Fruit fly (Drosophila melanogaster) whole organism, embryonic: ENCODE measurements around the gene Btnd.
A peak's percentile ranks its signal among the peaks of the same experiment; 100 is the strongest.

Experiments
- Ada2b ChIP-seq: fragments of 200-800 bp; sonication (Bioruptor generic); IDR thresholded peaks from 2 replicates; pipeline ENCODE4 v1.3.6; 2022; ENCODE audit warnings: missing biosample characterization, missing genetic modification characterization
- Adf1 ChIP-seq: fragments of 200-800 bp; sonication (Bioruptor generic); IDR thresholded peaks from 2 replicates; pipeline ENCODE4 v1.3.6; 2022; ENCODE audit warnings: missing biosample characterization, missing genetic modification characterization
- B-H1 ChIP-seq: fragments of 200-800 bp; sonication (Bioruptor generic); IDR thresholded peaks from 3 replicates; pipeline ENCODE4 v1.3.6; 2022; ENCODE audit warnings: missing biosample characterization, missing genetic modification characterization
- Bteb2 ChIP-seq: fragments of 200-800 bp; sonication (Bioruptor generic); optimal IDR thresholded peaks from 2 replicates; lab custom pipeline; 2016; ENCODE audit warnings: missing biosample characterization, missing genetic modification characterization
- CG10543 ChIP-seq: fragments of 200-800 bp; sonication (Bioruptor generic); optimal IDR thresholded peaks from 3 replicates; lab custom pipeline; 2017; ENCODE audit warnings: missing biosample characterization, mild to moderate bottlenecking, missing genetic modification characterization, moderate library complexity
- CG10654 ChIP-seq: fragments of 200-800 bp; sonication (Bioruptor generic); optimal IDR thresholded peaks from 2 replicates; lab custom pipeline; 2016; ENCODE audit warnings: missing biosample characterization, missing genetic modification characterization
- CG10959 ChIP-seq: fragments of 200-800 bp; sonication (Bioruptor generic); IDR thresholded peaks from 2 replicates; pipeline ENCODE4 v1.3.6; 2022; ENCODE audit warnings: missing biosample characterization, missing genetic modification characterization
- CG10979 ChIP-seq: fragments of 200-800 bp; sonication (Bioruptor generic); optimal IDR thresholded peaks from 2 replicates; lab custom pipeline; 2018; ENCODE audit warnings: missing biosample characterization, mild to moderate bottlenecking, missing genetic modification characterization, moderate library complexity
- CG12155 ChIP-seq: fragments of 200-800 bp; sonication (Bioruptor generic); optimal IDR thresholded peaks from 3 replicates; lab custom pipeline; 2016; ENCODE audit warnings: missing biosample characterization, missing genetic modification characterization
- CG12769 ChIP-seq: fragments of 200-800 bp; sonication (Bioruptor generic); optimal IDR thresholded peaks from 2 replicates; lab custom pipeline; 2019; ENCODE audit warnings: missing biosample characterization, mild to moderate bottlenecking, missing genetic modification characterization, moderate library complexity
- CG14014 ChIP-seq: fragments of 200-800 bp; sonication (Bioruptor generic); IDR thresholded peaks from 2 replicates; pipeline ENCODE4 v1.3.6; 2022; ENCODE audit warnings: missing biosample characterization, missing genetic modification characterization
- CG17568 ChIP-seq: fragments of 200-800 bp; sonication (Bioruptor generic); optimal IDR thresholded peaks from 2 replicates; lab custom pipeline; 2018; ENCODE audit warnings: missing biosample characterization, mild to moderate bottlenecking, missing genetic modification characterization, moderate library complexity
- CG17829 ChIP-seq: fragments of 200-800 bp; optimal IDR thresholded peaks from 2 replicates; lab custom pipeline; 2019; ENCODE audit warnings: missing biosample characterization, mild to moderate bottlenecking, missing genetic modification characterization, moderate library complexity
- CG18011 ChIP-seq: fragments of 200-800 bp; sonication (Bioruptor generic); optimal IDR thresholded peaks from 2 replicates; lab custom pipeline; 2017; ENCODE audit warnings: missing biosample characterization, missing genetic modification characterization, mild to moderate bottlenecking, moderate library complexity, missing genotype
- CG1832 ChIP-seq: fragments of 200-800 bp; sonication (Bioruptor generic); optimal IDR thresholded peaks from 2 replicates; lab custom pipeline; 2017; ENCODE audit warnings: missing biosample characterization, mild to moderate bottlenecking, missing genetic modification characterization, inconsistent platforms
- CG18619 ChIP-seq: fragments of 200-800 bp; sonication (Bioruptor generic); optimal IDR thresholded peaks from 3 replicates; lab custom pipeline; 2017; ENCODE audit warnings: missing biosample characterization, mild to moderate bottlenecking, missing genetic modification characterization
- CG3726 ChIP-seq: fragments of 200-800 bp; sonication (Bioruptor generic); IDR thresholded peaks from 3 replicates; pipeline ENCODE4, ENCODE4 v1.3.6; 2022; ENCODE audit warnings: missing biosample characterization, missing genetic modification characterization
- CG6813 ChIP-seq: fragments of 200-800 bp; sonication (Bioruptor generic); optimal IDR thresholded peaks from 2 replicates; lab custom pipeline; 2017; ENCODE audit warnings: missing biosample characterization, missing genetic modification characterization, mild to moderate bottlenecking, moderate library complexity, missing genetic modification reagents
- CG7372 ChIP-seq: fragments of 200-800 bp; sonication (Bioruptor generic); IDR thresholded peaks from 2 replicates; pipeline ENCODE4 v1.3.6; 2022; ENCODE audit warnings: missing biosample characterization, missing genetic modification characterization
- CG7963 ChIP-seq: fragments of 200-800 bp; sonication (Bioruptor generic); IDR thresholded peaks from 3 replicates; pipeline ENCODE4 v1.3.6; 2022; ENCODE audit warnings: missing biosample characterization, missing genetic modification characterization; ENCODE audit not compliant: partially characterized antibody
- CG9727 ChIP-seq: fragments of 200-800 bp; sonication (Bioruptor generic); optimal IDR thresholded peaks from 3 replicates; lab custom pipeline; 2017; ENCODE audit warnings: missing biosample characterization, mild to moderate bottlenecking, missing genetic modification characterization
- Dad ChIP-seq: fragments of 200-800 bp; sonication (Bioruptor generic); optimal IDR thresholded peaks from 3 replicates; lab custom pipeline; 2016; ENCODE audit warnings: missing biosample characterization, missing genetic modification characterization
- Dll ChIP-seq: fragments of 200-800 bp; sonication (Bioruptor generic); IDR thresholded peaks from 4 replicates; pipeline ENCODE4 v1.3.6; 2022; ENCODE audit warnings: missing biosample characterization, missing genetic modification characterization; ENCODE audit not compliant: partially characterized antibody
- HmgZ ChIP-seq: fragments of 200-800 bp; sonication (Bioruptor generic); optimal IDR thresholded peaks from 2 replicates; lab custom pipeline; 2018; ENCODE audit warnings: missing biosample characterization, mild to moderate bottlenecking, missing genetic modification characterization
- Lim3 ChIP-seq: fragments of 200-800 bp; sonication (Bioruptor generic); IDR thresholded peaks from 2 replicates; pipeline ENCODE4 v1.3.6; 2022; ENCODE audit warnings: missing biosample characterization, missing genetic modification characterization
- Mes4 ChIP-seq: fragments of 200-800 bp; sonication (Bioruptor generic); optimal IDR thresholded peaks from 2 replicates; lab custom pipeline; 2016; ENCODE audit warnings: missing biosample characterization, missing genetic modification characterization
- Trl ChIP-seq, 3 experiments: fragments of >200 bp in 2 of 3; fragments of 200-800 bp in 1 of 3; sonication (Bioruptor generic) in 1 of 3; optimal IDR thresholded peaks; 2 replicates in 1 of 3; 3 replicates in 2 of 3; lab custom pipeline; 2016 to 2017; ENCODE audit warnings: missing biosample characterization in 1 of 3, missing genetic modification characterization in 1 of 3
- ap ChIP-seq: fragments of 200-800 bp; sonication (Bioruptor generic); IDR thresholded peaks from 2 replicates; pipeline ENCODE4 v1.3.6; 2022; ENCODE audit warnings: missing biosample characterization, missing genetic modification characterization
- bab2 ChIP-seq: fragments of 200-800 bp; sonication (Bioruptor generic); optimal IDR thresholded peaks from 2 replicates; lab custom pipeline; 2016; ENCODE audit warnings: missing biosample characterization, missing genetic modification characterization
- bcd ChIP-seq: fragments of 200-800 bp; sonication (Bioruptor generic); optimal IDR thresholded peaks from 2 replicates; lab custom pipeline; 2017; ENCODE audit warnings: missing biosample characterization, mild to moderate bottlenecking, missing genetic modification characterization
- cwo ChIP-seq: fragments of 200-800 bp; sonication (Bioruptor generic); optimal IDR thresholded peaks from 3 replicates; lab custom pipeline; 2017; ENCODE audit warnings: missing biosample characterization, missing genetic modification characterization, mild to moderate bottlenecking, moderate library complexity, missing genetic modification reagents
- dan ChIP-seq: fragments of 200-800 bp; sonication (Bioruptor generic); IDR thresholded peaks from 2 replicates; pipeline ENCODE4 v1.3.6; 2022; ENCODE audit warnings: missing biosample characterization, missing genetic modification characterization
- dmrt11E ChIP-seq: fragments of 200-800 bp; sonication (Bioruptor generic); optimal IDR thresholded peaks from 3 replicates; lab custom pipeline; 2018; ENCODE audit warnings: missing biosample characterization, mild to moderate bottlenecking, missing genetic modification characterization, moderate library complexity
- ham ChIP-seq: fragments of 200-800 bp; sonication (Bioruptor generic); IDR thresholded peaks from 2 replicates; pipeline ENCODE4 v1.3.6; 2022; ENCODE audit warnings: missing biosample characterization, missing genetic modification characterization
- lbe ChIP-seq: fragments of 200-800 bp; sonication (Bioruptor generic); optimal IDR thresholded peaks from 2 replicates; lab custom pipeline; 2016; ENCODE audit warnings: missing biosample characterization, mild to moderate bottlenecking, missing genetic modification characterization
- nau ChIP-seq: fragments of 200-800 bp; sonication (Bioruptor generic); optimal IDR thresholded peaks from 3 replicates; lab custom pipeline; 2017; ENCODE audit warnings: missing biosample characterization, mild to moderate bottlenecking, missing genetic modification characterization, missing genetic modification reagents
- nerfin-1 ChIP-seq: fragments of 200-800 bp; sonication (Bioruptor generic); optimal IDR thresholded peaks from 3 replicates; lab custom pipeline; 2019; ENCODE audit warnings: missing biosample characterization, mild to moderate bottlenecking, missing genetic modification characterization, moderate library complexity
- pb ChIP-seq: fragments of 200-800 bp; sonication (Bioruptor generic); optimal IDR thresholded peaks from 3 replicates; lab custom pipeline; 2016; ENCODE audit warnings: missing biosample characterization, missing genetic modification characterization
- pros ChIP-seq: fragments of 200-800 bp; sonication (Bioruptor generic); optimal IDR thresholded peaks from 3 replicates; lab custom pipeline; 2019; ENCODE audit warnings: missing biosample characterization, mild to moderate bottlenecking, missing genetic modification characterization, moderate library complexity
- pum ChIP-seq: fragments of 200-800 bp; sonication (Bioruptor generic); optimal IDR thresholded peaks from 2 replicates; lab custom pipeline; 2016; ENCODE audit warnings: missing biosample characterization, missing genetic modification characterization
- run ChIP-seq: fragments of 200-800 bp; sonication (Bioruptor generic); optimal IDR thresholded peaks from 3 replicates; lab custom pipeline; 2018; ENCODE audit warnings: missing biosample characterization, mild to moderate bottlenecking, missing genetic modification characterization
- sc ChIP-seq, 3 experiments: fragments of >200 bp in 2 of 3; fragments of 200-800 bp in 1 of 3; sonication (Bioruptor generic) in 1 of 3; optimal IDR thresholded peaks; 2 replicates in 2 of 3; 3 replicates in 1 of 3; lab custom pipeline; 2017; ENCODE audit warnings: mild to moderate bottlenecking in 1 of 3, missing biosample characterization in 1 of 3, missing genetic modification characterization in 1 of 3, missing genetic modification reagents in 1 of 3
- sim ChIP-seq: fragments of 200-800 bp; sonication (Bioruptor generic); IDR thresholded peaks from 2 replicates; pipeline ENCODE4 v1.3.6; 2022; ENCODE audit warnings: missing biosample characterization, missing genetic modification characterization
- ssp ChIP-seq: fragments of 200-800 bp; sonication (Bioruptor generic); IDR thresholded peaks from 2 replicates; pipeline ENCODE4 v1.3.6; 2022; ENCODE audit warnings: missing biosample characterization, missing genetic modification characterization
- vfl ChIP-seq: fragments of 200-800 bp; sonication (Bioruptor generic); optimal IDR thresholded peaks from 2 replicates; lab custom pipeline; 2016; ENCODE audit warnings: missing biosample characterization, missing genetic modification characterization
- wek ChIP-seq: fragments of 200-800 bp; sonication (Bioruptor generic); optimal IDR thresholded peaks from 3 replicates; lab custom pipeline; 2018; ENCODE audit warnings: missing biosample characterization, mild to moderate bottlenecking, missing genetic modification characterization, moderate library complexity
- zfh2 ChIP-seq: fragments of 200-800 bp; sonication (Bioruptor generic); optimal IDR thresholded peaks from 2 replicates; lab custom pipeline; 2016; ENCODE audit warnings: missing biosample characterization, missing genetic modification characterization

Btnd gene

DNA sequence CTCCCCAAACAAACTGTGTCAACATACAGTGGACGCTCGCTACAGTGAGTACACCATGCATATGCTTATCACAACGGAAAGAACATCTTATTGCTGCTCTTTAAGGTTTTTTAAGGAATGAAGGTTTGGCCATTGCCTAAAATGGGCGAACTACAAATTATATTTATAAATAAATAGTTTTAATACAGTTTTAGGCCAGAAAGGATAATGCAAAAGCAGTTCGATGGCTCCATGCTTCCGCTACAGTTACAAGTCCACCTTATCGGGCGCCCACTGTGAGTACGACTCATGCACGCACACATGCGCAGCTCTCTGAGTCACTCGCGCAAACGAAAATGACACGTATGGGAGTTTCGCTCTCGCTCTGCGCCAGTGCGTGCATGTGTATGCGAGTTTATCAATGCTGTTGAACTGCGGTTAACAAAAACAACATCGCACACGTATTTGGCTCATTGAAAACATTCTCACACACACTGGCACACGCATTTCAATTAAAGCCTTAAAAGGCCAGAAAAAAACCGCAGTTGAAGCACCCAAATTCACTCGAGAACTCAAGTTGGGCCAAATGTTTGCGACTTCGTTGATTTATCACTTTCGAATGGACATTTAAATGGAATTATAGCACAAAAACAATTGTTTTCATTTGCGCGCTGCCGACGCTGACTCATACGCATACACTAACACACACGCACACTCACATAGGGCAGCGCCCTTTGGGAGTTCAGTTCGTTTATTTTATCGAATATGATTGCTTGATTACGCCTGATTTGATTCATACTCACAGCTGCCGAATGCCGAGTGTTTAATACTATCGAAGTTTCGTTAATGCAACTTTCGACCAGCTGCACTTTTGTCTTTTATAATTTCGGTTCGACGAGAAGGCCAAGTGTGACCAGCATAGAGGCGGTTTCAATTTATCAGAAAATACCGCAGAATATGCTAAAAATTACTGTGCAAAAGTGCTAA lies 5.4 kb upstream of the Btnd start, which contains the start of gene sqh (continued):
- TF ChIP-seq CG1832 = no peak
- TF ChIP-seq ap = peak; percentile 78
- TF ChIP-seq CG3726 (GFP tag; lab: Robert Waterston, UW) = peak; percentile 82
- peak; percentile 47 for TF ChIP-seq run (tag; lab: Kevin White, UChicago)
- TF ChIP-seq CG14014 (GFP tag; lab: Robert Waterston, UW) = peak; percentile 88
- TF ChIP-seq Ada2b (GFP tag; lab: Robert Waterston, UW) = peak; percentile 87
- TF ChIP-seq CG10959 (GFP tag; lab: Robert Waterston, UW) = peak; percentile 66
- no peak for TF ChIP-seq CG7963 (GFP tag; lab: Robert Waterston, UW)
- TF ChIP-seq CG10979 (tag; lab: Kevin White, UChicago) = peak; percentile 78
- TF ChIP-seq Lim3 (GFP tag; lab: Robert Waterston, UW) = peak; percentile 84
- peak; percentile 80 for TF ChIP-seq nerfin-1 (tag; lab: Kevin White, UChicago)
- peak; percentile 75 for TF ChIP-seq lbe (GFP tag; lab: Kevin White, UChicago)
- TF ChIP-seq sim = 0 out of 2 replicates have a peak, but pooled peaks have one; percentile 37
- peak; percentile 84 for TF ChIP-seq dmrt11E (tag; lab: Kevin White, UChicago)
- TF ChIP-seq CG18011 (GFP tag; lab: Kevin White, UChicago) = peak; percentile 73
- peak; percentile 35 for TF ChIP-seq pum (GFP tag; lab: Kevin White, UChicago)
- TF ChIP-seq CG17568 (GFP tag; lab: Kevin White, UChicago) = no peak
- TF ChIP-seq CG17829 (tag; lab: Kevin White, UChicago) = peak; percentile 83
- TF ChIP-seq CG7372 (GFP tag; lab: Robert Waterston, UW) = peak; percentile 87
- TF ChIP-seq cwo = peak; percentile 83
- TF ChIP-seq CG10654 (GFP tag; lab: Kevin White, UChicago) = peak; percentile 72
- TF ChIP-seq CG6813 (GFP tag; lab: Kevin White, UChicago) = peak; percentile 82
- no peak for TF ChIP-seq CG12769 (tag; lab: Kevin White, UChicago)
- TF ChIP-seq CG18619 (GFP tag; lab: Kevin White, UChicago) = peak; percentile 93
- TF ChIP-seq pros (GFP tag; lab: Kevin White, UChicago) = peak; percentile 40
- TF ChIP-seq sc (optimal IDR thresholded peaks at IDR 0.05; lab: Kevin White, UChicago) = no peak
- peak; percentile 72 for TF ChIP-seq sc (GFP tag; optimal IDR thresholded peaks at IDR 0.05; lab: Kevin White, UChicago)
- TF ChIP-seq HmgZ (tag; lab: Kevin White, UChicago) = peak; percentile 89
- peak; percentile 70; the same call in 2 of the 3 replicates for TF ChIP-seq B-H1 (GFP tag; lab: Robert Waterston, UW)
- TF ChIP-seq Mes4 (GFP tag; lab: Kevin White, UChicago) = peak; percentile 3
- peak; percentile 84 for TF ChIP-seq nau (GFP tag; lab: Kevin White, UChicago)
- TF ChIP-seq Dll (GFP tag; lab: Robert Waterston, UW) = no peak
- TF ChIP-seq ham = peak; percentile 72
- TF ChIP-seq Trl (optimal IDR thresholded peaks at IDR 0.05; lab: Kevin White, UChicago) = peak; percentile 36 to 49
- TF ChIP-seq Trl (GFP tag; optimal IDR thresholded peaks at IDR 0.05; lab: Kevin White, UChicago) = peak; percentile 26
- peak; percentile 49 for TF ChIP-seq zfh2
- peak; percentile 58 for TF ChIP-seq Bteb2 (GFP tag; lab: Kevin White, UChicago)
- TF ChIP-seq CG12155 (GFP tag; lab: Kevin White, UChicago) = peak; percentile 59
- TF ChIP-seq Dad (GFP tag; lab: Kevin White, UChicago) = no peak
- peak; percentile 93 for TF ChIP-seq CG10543 (GFP tag; lab: Kevin White, UChicago)
- peak; percentile 23 for TF ChIP-seq bab2 (GFP tag; lab: Kevin White, UChicago)
- TF ChIP-seq CG9727 (GFP tag; lab: Kevin White, UChicago) = peak; percentile 83
- peak; percentile 76 for TF ChIP-seq wek (GFP tag; lab: Kevin White, UChicago)
- peak; percentile 64 for TF ChIP-seq Adf1 (GFP tag; lab: Robert Waterston, UW)
- TF ChIP-seq bcd = peak; percentile 92
- TF ChIP-seq pb = no peak
- peak; percentile 59; the same call in 1 of the 2 replicates for TF ChIP-seq dan (GFP tag; lab: Robert Waterston, UW)
- peak; percentile 63 for TF ChIP-seq vfl (GFP tag; lab: Kevin White, UChicago)
- TF ChIP-seq ssp (GFP tag; lab: Robert Waterston, UW) = peak; percentile 77
